Fruit fly (Drosophila melanogaster): Measurements from ENCODE around the gene CG5280.

The CG5280 gene

dm6 chr3L:8954648-8955033, 35.4 kb downstream of the CG5280 start, which contains the start of gene GNBP3 (continued):
- TF ChIP-seq CG13894 (tag; optimal IDR thresholded peaks at IDR 0.05) = no peak
- TF ChIP-seq NfI (GFP tag; optimal IDR thresholded peaks at IDR 0.05) = peak; percentile 16
- peak; percentile 70 for TF ChIP-seq vvl (GFP tag; IDR thresholded peaks at IDR 0.05)
- no peak for TF ChIP-seq so (GFP tag; IDR thresholded peaks at IDR 0.05)
- TF ChIP-seq TFAM (GFP tag; optimal IDR thresholded peaks at IDR 0.05) = no peak
- peak; percentile 59 for TF ChIP-seq dmrt11E (tag; optimal IDR thresholded peaks at IDR 0.05)
- peak; percentile 70 to 87 for TF ChIP-seq bsh (GFP tag; optimal IDR thresholded peaks at IDR 0.05)
- peak; percentile 59 for TF ChIP-seq CG17829 (tag; optimal IDR thresholded peaks at IDR 0.05)
- no peak for TF ChIP-seq CG12659 (GFP tag; optimal IDR thresholded peaks at IDR 0.05)
- TF ChIP-seq CG4854 (GFP tag; optimal IDR thresholded peaks at IDR 0.05) = peak; percentile 67
- TF ChIP-seq unc-4 (GFP tag; IDR thresholded peaks at IDR 0.05; ENCODE audit: partially characterized antibody) = no peak
- no peak for TF ChIP-seq CG9437 (GFP tag; optimal IDR thresholded peaks at IDR 0.05)
- TF ChIP-seq nerfin-2 (GFP tag; IDR thresholded peaks at IDR 0.05; ENCODE audit: partially characterized antibody) = no peak
- no peak for TF ChIP-seq CG8478 (optimal IDR thresholded peaks at IDR 0.05)
- TF ChIP-seq tio (GFP tag; optimal IDR thresholded peaks at IDR 0.05) = peak; percentile 38
- no peak for TF ChIP-seq twi (tag; optimal IDR thresholded peaks at IDR 0.05)
- no peak for TF ChIP-seq CG12219 (GFP tag; optimal IDR thresholded peaks at IDR 0.05)
- TF ChIP-seq br (optimal IDR thresholded peaks at IDR 0.05) = no peak
- no peak for TF ChIP-seq cg (GFP tag; optimal IDR thresholded peaks at IDR 0.05)
- peak; percentile 58; the same call in 2 of the 3 replicates for TF ChIP-seq row (GFP tag; IDR thresholded peaks at IDR 0.05)
- TF ChIP-seq fu2 (GFP tag; optimal IDR thresholded peaks at IDR 0.05) = no peak
- no peak for TF ChIP-seq CG42726 (GFP tag; IDR thresholded peaks at IDR 0.05; ENCODE audit: partially characterized antibody)
- TF ChIP-seq Xrp1 (GFP tag; IDR thresholded peaks at IDR 0.05) = peak; percentile 86
- TF ChIP-seq sqz (GFP tag; optimal IDR thresholded peaks at IDR 0.05) = peak; percentile 65
- peak; percentile 19 for TF ChIP-seq CG31365 (tag; optimal IDR thresholded peaks at IDR 0.05)
- TF ChIP-seq fd64A (GFP tag; optimal IDR thresholded peaks at IDR 0.05) = peak; percentile 2
- peak; percentile 33 for TF ChIP-seq CG1647 (GFP tag; optimal IDR thresholded peaks at IDR 0.05)
- TF ChIP-seq ac (GFP tag; optimal IDR thresholded peaks at IDR 0.05) = peak; percentile 31
- TF ChIP-seq ab (GFP tag; optimal IDR thresholded peaks at IDR 0.05) = peak; percentile 1
- TF ChIP-seq CG4328 (GFP tag; optimal IDR thresholded peaks at IDR 0.05) = no peak
- no peak for TF ChIP-seq CG11560 (tag; IDR thresholded peaks at IDR 0.05)
- no peak for TF ChIP-seq CG12744 (GFP tag; optimal IDR thresholded peaks at IDR 0.05)
- peak; percentile 16 for TF ChIP-seq CG13624 (GFP tag; optimal IDR thresholded peaks at IDR 0.05)
- no peak for TF ChIP-seq CG16813 (GFP tag; IDR thresholded peaks at IDR 0.05; ENCODE audit: partially characterized antibody)
- TF ChIP-seq Doc3 (GFP tag; IDR thresholded peaks at IDR 0.05; ENCODE audit: partially characterized antibody) = no peak
- TF ChIP-seq bcd (GFP tag; optimal IDR thresholded peaks at IDR 0.05) = peak; percentile 67
- no peak for TF ChIP-seq emc (GFP tag; optimal IDR thresholded peaks at IDR 0.05)
- TF ChIP-seq Max (GFP tag; optimal IDR thresholded peaks at IDR 0.05) = peak; percentile 85
- TF ChIP-seq sens-2 (GFP tag; IDR thresholded peaks at IDR 0.05) = no peak
- TF ChIP-seq CG1024 (GFP tag; IDR thresholded peaks at IDR 0.05) = 0 out of 2 replicates have a peak, but pooled peaks have one; percentile 25
- peak; percentile 46 for TF ChIP-seq CG9215 (GFP tag; IDR thresholded peaks at IDR 0.05)
- TF ChIP-seq CG4730 (GFP tag; IDR thresholded peaks at IDR 0.05) = no peak
- no peak for TF ChIP-seq CG32767 (GFP tag; IDR thresholded peaks at IDR 0.05)
- no peak for TF ChIP-seq odd (GFP tag; optimal IDR thresholded peaks at IDR 0.05)
- TF ChIP-seq seq (GFP tag; IDR thresholded peaks at IDR 0.05) = no peak
- peak; percentile 66 for TF ChIP-seq CG18262 (tag; optimal IDR thresholded peaks at IDR 0.05)
- TF ChIP-seq Nf-YB (GFP tag; optimal IDR thresholded peaks at IDR 0.05) = peak; percentile 51
- TF ChIP-seq sug (tag; optimal IDR thresholded peaks at IDR 0.05) = no peak
- no peak for TF ChIP-seq CG31388 (GFP tag; optimal IDR thresholded peaks at IDR 0.05)
- TF ChIP-seq dysf (GFP tag; IDR thresholded peaks at IDR 0.05) = peak; percentile 68
- TF ChIP-seq BEAF-32 (GFP tag; optimal IDR thresholded peaks at IDR 0.05) = no peak
- TF ChIP-seq Ada2b (GFP tag; IDR thresholded peaks at IDR 0.05) = peak; percentile 69
